Fruit fly (Drosophila melanogaster) whole organism, embryonic: ENCODE data around the gene CG31381.

Source experiments
- Abd-B ChIP-seq: fragments of 200-800 bp; sonication (Bioruptor generic); optimal IDR thresholded peaks from 2 replicates; lab custom pipeline; 2018; ENCODE audit warnings: missing biosample characterization, mild to moderate bottlenecking, missing genetic modification characterization, moderate library complexity
- Asciz ChIP-seq: fragments of 200-800 bp; sonication (Bioruptor generic); optimal IDR thresholded peaks from 2 replicates; lab custom pipeline; 2017; ENCODE audit warnings: missing biosample characterization, mild to moderate bottlenecking, missing genetic modification characterization, missing genetic modification reagents
- BEAF-32 ChIP-seq: fragments of 200-800 bp; sonication (Bioruptor generic); optimal IDR thresholded peaks from 3 replicates; lab custom pipeline; 2017; ENCODE audit warnings: missing biosample characterization, missing genetic modification characterization, mild to moderate bottlenecking, moderate library complexity, missing genetic modification reagents
- Bteb2 ChIP-seq: fragments of 200-800 bp; sonication (Bioruptor generic); optimal IDR thresholded peaks from 2 replicates; lab custom pipeline; 2016; ENCODE audit warnings: missing biosample characterization, missing genetic modification characterization
- CG10321 ChIP-seq: fragments of 200-800 bp; sonication (Bioruptor generic); IDR thresholded peaks from 2 replicates; pipeline ENCODE4 v1.3.6; 2022; ENCODE audit warnings: missing biosample characterization, missing genetic modification characterization
- CG11560 ChIP-seq: fragments of 200-800 bp; sonication (Bioruptor generic); IDR thresholded peaks from 3 replicates; pipeline ENCODE4 v1.3.6; 2022; ENCODE audit warnings: missing biosample characterization, missing genetic modification characterization
- CG2129 ChIP-seq: fragments of 200-800 bp; sonication (Bioruptor generic); IDR thresholded peaks from 2 replicates; pipeline ENCODE4 v1.3.6; 2022; ENCODE audit warnings: missing biosample characterization, missing genetic modification characterization; ENCODE audit not compliant: partially characterized antibody
- CG3407 ChIP-seq: fragments of 200-800 bp; sonication (Bioruptor generic); optimal IDR thresholded peaks from 2 replicates; lab custom pipeline; 2018; ENCODE audit warnings: missing biosample characterization, mild to moderate bottlenecking, missing genetic modification characterization
- CG3838 ChIP-seq: fragments of 200-800 bp; sonication (Bioruptor generic); optimal IDR thresholded peaks from 3 replicates; lab custom pipeline; 2016; ENCODE audit warnings: missing biosample characterization, missing genetic modification characterization
- CG4328 ChIP-seq: fragments of 200-800 bp; sonication (Bioruptor generic); optimal IDR thresholded peaks from 3 replicates; lab custom pipeline; 2017; ENCODE audit warnings: missing biosample characterization, missing genetic modification reagents, missing genetic modification characterization
- CG5245 ChIP-seq: fragments of 200-800 bp; sonication (Bioruptor generic); optimal IDR thresholded peaks from 3 replicates; lab custom pipeline; 2016; ENCODE audit warnings: missing biosample characterization, missing genetic modification characterization
- CG6765 ChIP-seq: fragments of 200-800 bp; sonication (Bioruptor generic); optimal IDR thresholded peaks from 3 replicates; lab custom pipeline; 2017; ENCODE audit warnings: missing biosample characterization, mild to moderate bottlenecking, missing genetic modification characterization
- CG8359 ChIP-seq: fragments of 200-800 bp; sonication (Bioruptor generic); optimal IDR thresholded peaks from 2 replicates; lab custom pipeline; 2017; ENCODE audit warnings: missing biosample characterization, mild to moderate bottlenecking, missing genetic modification characterization, borderline replicate concordance
- CG8478 ChIP-seq: fragments of >200 bp; optimal IDR thresholded peaks from 2 replicates; lab custom pipeline; 2018
- CG9609 ChIP-seq: fragments of 200-800 bp; sonication (Bioruptor generic); optimal IDR thresholded peaks from 3 replicates; lab custom pipeline; 2016; ENCODE audit warnings: missing biosample characterization, missing genetic modification characterization
- CG9797 ChIP-seq: fragments of 200-800 bp; sonication (Bioruptor generic); optimal IDR thresholded peaks from 3 replicates; lab custom pipeline; 2018; ENCODE audit warnings: missing biosample characterization, mild to moderate bottlenecking, missing genetic modification characterization
- CTCF ChIP-seq: fragments of 200-800 bp; sonication (Bioruptor generic); optimal IDR thresholded peaks from 2 replicates; lab custom pipeline; 2017; ENCODE audit warnings: missing biosample characterization, mild to moderate bottlenecking, missing genetic modification characterization, moderate library complexity
- D ChIP-seq, 2 experiments: fragments of 200-800 bp in 1 of 2; fragments of >200 bp in 1 of 2; sonication (Bioruptor generic) in 1 of 2; optimal IDR thresholded peaks; 2 replicates in 1 of 2; 3 replicates in 1 of 2; lab custom pipeline; 2017; ENCODE audit warnings: mild to moderate bottlenecking in 1 of 2, missing biosample characterization in 1 of 2, missing genetic modification characterization in 1 of 2, missing genetic modification reagents in 1 of 2
- Doc2 ChIP-seq: fragments of 200-800 bp; sonication (Bioruptor generic); IDR thresholded peaks from 2 replicates; pipeline ENCODE4 v1.3.6; 2022; ENCODE audit warnings: missing biosample characterization, missing genetic modification characterization
- Gug ChIP-seq: fragments of 200-800 bp; sonication (Bioruptor generic); IDR thresholded peaks from 4 replicates; pipeline ENCODE4 v1.3.6; 2022; ENCODE audit warnings: missing biosample characterization, missing genetic modification characterization
- Hr3 ChIP-seq: fragments of 200-800 bp; sonication (Bioruptor generic); optimal IDR thresholded peaks from 3 replicates; lab custom pipeline; 2016; ENCODE audit warnings: missing biosample characterization, missing genetic modification characterization
- Hr39 ChIP-seq: fragments of >200 bp; optimal IDR thresholded peaks from 2 replicates; lab custom pipeline; 2017
- Jarid2 ChIP-seq: fragments of 200-800 bp; sonication (Bioruptor generic); optimal IDR thresholded peaks from 3 replicates; lab custom pipeline; 2017; ENCODE audit warnings: mild to moderate bottlenecking, missing biosample characterization, missing genetic modification reagents, missing genetic modification characterization
- MESR4 ChIP-seq: fragments of 200-800 bp; sonication (Bioruptor generic); optimal IDR thresholded peaks from 2 replicates; lab custom pipeline; 2018; ENCODE audit warnings: missing biosample characterization, mild to moderate bottlenecking, missing genetic modification characterization, moderate library complexity
- Optix ChIP-seq: fragments of 200-800 bp; sonication (Bioruptor generic); IDR thresholded peaks from 3 replicates; pipeline ENCODE4 v1.3.6; 2022; ENCODE audit warnings: missing biosample characterization, missing genetic modification characterization
- Ptx1 ChIP-seq: fragments of 200-800 bp; sonication (Bioruptor generic); IDR thresholded peaks from 2 replicates; pipeline ENCODE4 v1.3.6; 2022; ENCODE audit warnings: missing biosample characterization, missing genetic modification characterization
- Side ChIP-seq: fragments of 200-800 bp; sonication (Bioruptor generic); optimal IDR thresholded peaks from 2 replicates; lab custom pipeline; 2016; ENCODE audit warnings: missing biosample characterization, missing genetic modification characterization
- amos ChIP-seq: fragments of 200-800 bp; sonication (Bioruptor generic); IDR thresholded peaks from 2 replicates; pipeline ENCODE4 v1.3.6; 2022; ENCODE audit warnings: missing biosample characterization, missing genetic modification characterization; ENCODE audit not compliant: partially characterized antibody
- bowl ChIP-seq: fragments of 200-800 bp; sonication (Bioruptor generic); IDR thresholded peaks from 2 replicates; pipeline ENCODE4 v1.3.6; 2022; ENCODE audit warnings: missing biosample characterization, missing genetic modification characterization
- br ChIP-seq: fragments of >200 bp; optimal IDR thresholded peaks from 2 replicates; lab custom pipeline; 2017
- cwo ChIP-seq: fragments of 200-800 bp; sonication (Bioruptor generic); optimal IDR thresholded peaks from 3 replicates; lab custom pipeline; 2017; ENCODE audit warnings: missing biosample characterization, missing genetic modification characterization, mild to moderate bottlenecking, moderate library complexity, missing genetic modification reagents
- dati ChIP-seq: fragments of 200-800 bp; sonication (Bioruptor generic); IDR thresholded peaks from 2 replicates; pipeline ENCODE4 v1.3.6; 2022; ENCODE audit warnings: missing biosample characterization, missing genetic modification characterization
- dmrt11E ChIP-seq: fragments of 200-800 bp; sonication (Bioruptor generic); optimal IDR thresholded peaks from 3 replicates; lab custom pipeline; 2018; ENCODE audit warnings: missing biosample characterization, mild to moderate bottlenecking, missing genetic modification characterization, moderate library complexity
- gce ChIP-seq: fragments of 200-800 bp; sonication (Bioruptor generic); IDR thresholded peaks from 3 replicates; pipeline ENCODE4 v1.3.6; 2022; ENCODE audit warnings: missing biosample characterization, missing genetic modification characterization
- gsb-n ChIP-seq: fragments of 200-800 bp; sonication (Bioruptor generic); optimal IDR thresholded peaks from 3 replicates; lab custom pipeline; 2018; ENCODE audit warnings: missing biosample characterization, mild to moderate bottlenecking, missing genetic modification characterization
- knrl ChIP-seq: fragments of 200-800 bp; sonication (Bioruptor generic); IDR thresholded peaks from 3 replicates; pipeline ENCODE4 v1.3.6; 2022; ENCODE audit warnings: missing biosample characterization, missing genetic modification characterization; ENCODE audit not compliant: partially characterized antibody
- mam ChIP-seq: fragments of 200-800 bp; sonication (Bioruptor generic); optimal IDR thresholded peaks from 3 replicates; lab custom pipeline; 2016; ENCODE audit warnings: missing biosample characterization, missing genetic modification characterization
- nerfin-1 ChIP-seq: fragments of 200-800 bp; sonication (Bioruptor generic); optimal IDR thresholded peaks from 3 replicates; lab custom pipeline; 2019; ENCODE audit warnings: missing biosample characterization, mild to moderate bottlenecking, missing genetic modification characterization, moderate library complexity
- nmo ChIP-seq: fragments of 200-800 bp; sonication (Bioruptor generic); optimal IDR thresholded peaks from 2 replicates; lab custom pipeline; 2018; ENCODE audit warnings: missing biosample characterization, mild to moderate bottlenecking, missing genetic modification characterization, moderate library complexity
- nom ChIP-seq: fragments of 200-800 bp; sonication (Bioruptor generic); optimal IDR thresholded peaks from 2 replicates; lab custom pipeline; 2017; ENCODE audit warnings: missing biosample characterization, missing genetic modification characterization, mild to moderate bottlenecking, moderate library complexity, missing genetic modification reagents
- pnt ChIP-seq: fragments of 200-800 bp; sonication (Bioruptor generic); optimal IDR thresholded peaks from 3 replicates; lab custom pipeline; 2016; ENCODE audit warnings: missing biosample characterization, missing genetic modification characterization
- psq ChIP-seq: fragments of 200-800 bp; sonication (Bioruptor generic); optimal IDR thresholded peaks from 2 replicates; lab custom pipeline; 2017; ENCODE audit warnings: missing biosample characterization, missing genetic modification characterization
- pum ChIP-seq: fragments of 200-800 bp; sonication (Bioruptor generic); optimal IDR thresholded peaks from 2 replicates; lab custom pipeline; 2016; ENCODE audit warnings: missing biosample characterization, missing genetic modification characterization
- sc ChIP-seq, 3 experiments: fragments of >200 bp in 2 of 3; fragments of 200-800 bp in 1 of 3; sonication (Bioruptor generic) in 1 of 3; optimal IDR thresholded peaks; 2 replicates in 2 of 3; 3 replicates in 1 of 3; lab custom pipeline; 2017; ENCODE audit warnings: mild to moderate bottlenecking in 1 of 3, missing biosample characterization in 1 of 3, missing genetic modification characterization in 1 of 3, missing genetic modification reagents in 1 of 3
- sd ChIP-seq: fragments of 200-800 bp; sonication (Bioruptor generic); optimal IDR thresholded peaks from 3 replicates; lab custom pipeline; 2018; ENCODE audit warnings: missing biosample characterization, mild to moderate bottlenecking, missing genetic modification characterization, moderate library complexity
- slp2 ChIP-seq: fragments of 200-800 bp; sonication (Bioruptor generic); optimal IDR thresholded peaks from 2 replicates; lab custom pipeline; 2016; ENCODE audit warnings: missing biosample characterization, missing genetic modification characterization
- tgo ChIP-seq: fragments of 200-800 bp; sonication (Bioruptor generic); IDR thresholded peaks from 3 replicates; pipeline ENCODE4 v1.3.6; 2022; ENCODE audit warnings: missing biosample characterization, missing genetic modification characterization
- unc-4 ChIP-seq: fragments of 200-800 bp; sonication (Bioruptor generic); IDR thresholded peaks from 2 replicates; pipeline ENCODE4 v1.3.6; 2022; ENCODE audit warnings: missing biosample characterization, missing genetic modification characterization; ENCODE audit not compliant: partially characterized antibody
- usp ChIP-seq: fragments of >200 bp; optimal IDR thresholded peaks from 2 replicates; lab custom pipeline; 2017; ENCODE audit warnings: missing biosample characterization, missing genetic modification characterization

The CG31381 gene

dm6 chr3R:24917814-24918636 lies 41.2 kb downstream of the CG31381 start, which contains the start of the genes PIG-S, sud1 and CG11168 (continued):
- TF ChIP-seq CG9609 (no peak), CG8478 (no peak), slp2 (GFP tag; lab: Kevin White, UChicago) (no peak), sc (optimal IDR thresholded peaks at IDR 0.05; lab: Kevin White, UChicago) (no peak), sc (GFP tag; optimal IDR thresholded peaks at IDR 0.05; lab: Kevin White, UChicago) (no peak), CG9797 (peak; percentile 20), MESR4 (GFP tag; lab: Kevin White, UChicago) (peak; percentile 38), cwo (GFP tag; lab: Kevin White, UChicago) (no peak), gsb-n (tag; lab: Kevin White, UChicago) (peak; percentile 85), tgo (GFP tag; lab: Robert Waterston, UW) (peak; percentile 78), CG8359 (no peak), br (lab: Kevin White, UChicago) (no peak), psq (GFP tag; lab: Kevin White, UChicago) (peak; percentile 25), usp (GFP tag; lab: Kevin White, UChicago) (no peak), dmrt11E (peak; percentile 69), nom (no peak), amos (GFP tag; lab: Robert Waterston, UW) (peak; percentile 82), Doc2 (no peak), pum (GFP tag; lab: Kevin White, UChicago) (no peak), Bteb2 (GFP tag; lab: Kevin White, UChicago) (no peak), bowl (GFP tag; lab: Robert Waterston, UW) (no peak), unc-4 (peak; percentile 93), CG2129 (GFP tag; lab: Robert Waterston, UW) (peak; percentile 87), D (optimal IDR thresholded peaks at IDR 0.05; lab: Kevin White, UChicago) (no peak), D (GFP tag; optimal IDR thresholded peaks at IDR 0.05; lab: Kevin White, UChicago) (peak; percentile 19), Jarid2 (GFP tag; lab: Kevin White, UChicago) (no peak), CTCF (GFP tag; lab: Kevin White, UChicago) (no peak), dati (GFP tag; lab: Robert Waterston, UW) (no peak), Optix (no peak), CG10321 (no peak), Ptx1 (peak; percentile 80), CG3838 (GFP tag; lab: Kevin White, UChicago) (peak; percentile 18), nmo (GFP tag; lab: Kevin White, UChicago) (peak; percentile 85), Gug (GFP tag; lab: Robert Waterston, UW) (peak; percentile 64; the same call in 3 of the 4 replicates), sd (tag; lab: Kevin White, UChicago) (peak; percentile 94), knrl (peak; percentile 98), nerfin-1 (tag; lab: Kevin White, UChicago) (no peak), CG6765 (GFP tag; lab: Kevin White, UChicago) (no peak), CG11560 (tag; lab: Robert Waterston, UW) (no peak), mam (GFP tag; lab: Kevin White, UChicago) (no peak), Side (no peak), Abd-B (GFP tag; lab: Kevin White, UChicago) (peak; percentile 72), Hr3 (GFP tag; lab: Kevin White, UChicago) (peak; percentile 84), CG5245 (GFP tag; lab: Kevin White, UChicago) (no peak), Hr39 (lab: Kevin White, UChicago) (no peak), CG4328 (no peak), pnt (GFP tag; lab: Kevin White, UChicago) (no peak), gce (GFP tag; lab: Robert Waterston, UW) (no peak), CG3407 (GFP tag; lab: Kevin White, UChicago) (no peak), BEAF-32 (peak; percentile 93), Asciz (GFP tag; lab: Kevin White, UChicago) (no peak)
